Fruit fly (Drosophila melanogaster) ovary, adult (tissue): Measurements from ENCODE around the gene Ptp99A.
A peak's percentile ranks its signal among the peaks of the same experiment; 100 is the strongest.

ENCODE experiments used
- CG17801 ChIP-seq: fragments of 200-800 bp; optimal IDR thresholded peaks from 2 replicates; lab custom pipeline; 2019; ENCODE audit warnings: missing biosample characterization, mild to moderate bottlenecking, missing genetic modification characterization, moderate library complexity; ENCODE audit not compliant: partially characterized antibody

Ptp99A gene

DNA sequence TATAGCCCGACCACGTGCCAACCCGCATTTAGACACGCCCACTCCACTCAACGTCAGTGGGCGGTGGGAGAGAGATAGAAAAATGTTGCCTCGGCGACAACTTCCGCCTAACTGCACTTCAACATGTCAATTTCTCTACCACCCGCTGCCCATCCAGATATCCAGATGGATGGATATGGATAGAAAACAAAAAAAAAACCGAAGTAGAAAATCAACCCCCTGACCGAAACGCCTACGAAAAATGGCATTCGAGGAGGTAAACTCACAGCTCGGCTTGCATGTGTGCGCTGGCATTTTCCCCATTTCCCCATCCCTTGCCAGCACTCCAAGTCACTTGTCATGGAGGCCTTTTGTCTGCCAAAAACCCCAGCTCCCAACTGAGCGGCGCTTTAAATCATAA, 89.3 kb downstream of the Ptp99A start:
- TF ChIP-seq CG17801 = no peak

DNA sequence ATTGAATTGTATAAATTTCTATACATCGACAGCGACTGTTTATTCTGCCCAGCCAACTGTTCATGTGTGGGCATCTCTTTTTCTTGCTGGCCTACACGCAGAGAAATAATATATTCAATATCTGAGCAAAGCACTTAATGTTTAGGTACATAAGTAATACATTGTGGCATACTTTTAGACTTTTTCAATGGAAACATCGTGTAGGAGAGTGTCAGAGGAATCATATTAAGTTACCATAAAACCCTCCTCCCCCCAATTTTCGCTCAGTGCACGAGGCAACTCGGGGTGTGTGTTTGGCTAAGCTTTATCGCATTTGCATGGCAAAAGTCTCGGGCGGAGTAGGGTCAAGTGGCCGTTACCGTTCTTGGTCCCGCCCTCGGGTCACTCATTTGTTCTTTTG, 92.7 kb downstream of the Ptp99A start:
- TF ChIP-seq CG17801 = no peak

DNA sequence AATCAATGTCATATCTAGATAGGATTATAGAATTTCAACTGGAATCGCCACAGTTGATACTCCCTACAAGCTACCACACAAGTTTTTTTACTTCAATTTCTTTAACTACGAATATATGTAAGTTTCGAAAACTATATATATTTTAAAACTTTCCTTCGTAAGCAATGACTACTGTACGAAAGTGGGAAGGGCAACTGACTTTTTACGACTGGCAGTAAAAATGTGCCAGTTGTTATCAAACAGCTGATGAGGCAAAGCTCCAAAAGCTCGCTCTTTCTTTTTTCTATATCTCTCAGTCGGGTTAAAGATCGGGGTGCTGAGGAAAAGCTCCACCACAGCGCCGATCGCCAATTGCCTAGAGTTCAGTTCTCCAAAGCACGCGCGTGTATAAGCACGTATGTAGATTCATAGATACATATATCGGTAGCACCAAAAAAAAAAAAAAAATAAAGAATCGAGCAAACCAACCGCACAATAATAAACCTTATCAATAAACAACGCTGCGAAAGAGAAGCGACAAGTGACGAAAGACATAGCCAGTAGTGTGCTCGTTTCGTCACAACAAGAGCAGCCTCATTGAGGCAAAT, 101.6 kb downstream of the Ptp99A start:
- TF ChIP-seq CG17801 = peak; percentile 88

DNA sequence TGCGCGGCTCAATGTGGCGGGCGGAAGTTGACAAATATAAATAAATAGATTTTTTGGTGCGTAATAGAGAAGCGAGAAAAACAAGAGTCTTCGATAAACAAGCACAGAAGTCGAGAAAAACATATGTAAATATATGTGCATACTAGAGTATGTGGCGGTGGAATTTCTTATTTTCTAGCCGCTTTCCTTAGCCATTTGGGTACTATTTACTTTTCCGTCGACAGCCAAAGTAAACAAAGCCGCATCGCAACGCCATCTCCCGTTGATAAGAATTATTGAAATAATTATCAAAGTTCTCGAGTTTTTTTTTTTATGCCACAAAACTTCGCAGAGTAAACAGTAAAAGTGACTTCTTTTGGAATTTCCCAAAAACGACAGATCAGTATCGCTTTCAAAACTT, 102.5 kb downstream of the Ptp99A start:
- no peak for TF ChIP-seq CG17801

DNA sequence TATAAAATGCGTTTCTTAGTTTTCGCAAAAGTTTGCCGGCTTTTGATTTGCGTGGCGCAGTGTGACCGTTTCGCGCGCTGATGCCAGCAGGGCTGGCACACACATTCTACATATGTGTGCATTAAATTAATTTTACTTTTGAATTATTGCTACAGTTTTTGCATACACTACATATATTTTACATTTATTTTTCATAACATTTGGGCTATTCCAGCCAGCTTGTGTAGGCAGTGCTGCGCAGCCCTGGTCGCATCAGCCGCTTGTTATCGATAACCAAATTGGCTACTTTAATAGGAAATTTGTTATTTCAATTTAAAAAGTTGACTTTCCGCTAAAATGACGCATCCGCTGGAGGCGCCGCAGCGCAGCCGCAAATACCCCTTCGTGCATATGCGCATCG, 111.8 kb downstream of the Ptp99A start, which contains the start of the genes CG2321 and CG2006:
Gene CG2321, minus strand, starts transcription at position 57 of the 400 bp plus-strand sequence.
Gene CG2006, plus strand, starts transcription at position 260 of the 400 bp plus-strand sequence.
- peak; percentile 56 for TF ChIP-seq CG17801

DNA sequence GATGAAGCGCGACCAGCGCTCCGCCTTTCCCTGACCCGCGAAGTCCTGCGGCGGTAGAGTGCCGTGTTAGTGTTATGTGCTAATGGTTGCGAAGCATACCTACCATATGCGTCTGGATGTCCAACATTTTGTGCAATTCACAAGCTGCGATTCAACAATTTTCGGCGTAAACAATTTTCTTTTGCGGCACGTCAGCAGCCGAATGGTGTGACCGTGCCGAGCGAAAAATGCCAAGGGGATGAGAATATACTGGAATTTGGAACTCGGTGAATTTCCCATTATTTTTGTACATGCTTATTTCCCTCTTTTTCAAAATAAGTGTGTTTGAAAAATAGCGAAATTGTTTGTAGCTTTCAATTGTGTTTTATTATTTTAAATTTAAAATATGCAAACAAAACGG, 113.5 kb downstream of the Ptp99A start, which contains the start of gene Spase12:
Gene Spase12, minus strand, starts transcription at position 239 of the 400 bp plus-strand sequence.
- TF ChIP-seq CG17801 = peak; percentile 10

DNA sequence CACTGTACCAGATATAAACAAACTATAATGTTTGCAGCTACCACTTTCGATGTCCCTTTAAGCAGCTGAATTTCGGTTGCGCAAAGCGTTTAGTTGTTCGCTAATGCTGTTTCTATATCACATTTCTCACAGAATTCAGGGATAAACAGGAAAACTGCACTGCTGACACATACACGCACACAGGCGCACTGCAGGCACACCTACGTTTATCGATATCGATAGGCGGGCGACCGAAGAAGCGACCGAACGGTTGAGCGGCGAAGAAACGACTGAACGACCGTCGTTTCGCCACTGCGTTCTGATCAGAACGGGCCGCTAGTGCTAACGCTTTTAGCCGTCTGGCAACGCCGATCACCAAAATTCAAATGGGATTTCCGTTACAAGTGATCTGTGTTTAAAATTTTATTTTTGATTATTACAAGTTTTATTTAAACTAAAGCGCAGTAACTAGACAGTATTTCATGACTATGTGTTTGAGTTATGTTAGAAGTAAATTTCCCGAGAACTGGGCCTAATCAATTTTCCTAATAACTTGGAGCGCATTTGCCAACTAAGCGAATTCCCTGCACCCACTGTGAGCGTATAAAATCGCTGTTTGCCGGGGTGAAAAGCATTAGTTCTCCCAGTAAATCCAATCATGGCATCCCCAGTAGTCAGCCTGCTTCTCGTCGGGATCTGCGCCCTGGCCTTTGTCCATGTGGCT, 115.9 kb downstream of the Ptp99A start, which contains the start of the genes CG2310 and Diedel:
Gene CG2310, minus strand, starts transcription at position 277 of the 703 bp plus-strand sequence.
Gene Diedel, plus strand, starts transcription at position 611 of the 703 bp plus-strand sequence.
- TF ChIP-seq CG17801 = no peak

DNA sequence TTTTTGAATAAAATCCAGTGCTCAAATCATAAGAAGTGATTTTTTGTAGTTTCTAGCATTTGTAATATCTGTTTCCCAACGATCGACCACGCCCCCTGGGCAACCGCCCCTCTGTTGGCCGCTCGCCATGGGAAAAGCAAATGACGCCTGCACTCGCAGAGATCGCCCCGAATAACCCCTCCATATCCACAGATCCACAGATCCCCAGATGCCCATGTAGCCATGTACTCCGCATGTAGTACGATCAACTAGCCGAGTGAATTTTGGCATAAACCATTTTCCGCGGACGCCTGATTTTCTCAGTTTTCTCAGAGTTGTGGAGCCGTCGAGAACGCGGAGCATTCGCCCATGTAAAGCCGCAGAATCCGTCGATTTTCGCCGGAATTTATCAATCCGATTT, 117.0 kb downstream of the Ptp99A start, which contains the start of gene FipoQ:
Gene FipoQ, plus strand, starts transcription at position 301 of the 400 bp plus-strand sequence.
- TF ChIP-seq CG17801 = no peak

DNA sequence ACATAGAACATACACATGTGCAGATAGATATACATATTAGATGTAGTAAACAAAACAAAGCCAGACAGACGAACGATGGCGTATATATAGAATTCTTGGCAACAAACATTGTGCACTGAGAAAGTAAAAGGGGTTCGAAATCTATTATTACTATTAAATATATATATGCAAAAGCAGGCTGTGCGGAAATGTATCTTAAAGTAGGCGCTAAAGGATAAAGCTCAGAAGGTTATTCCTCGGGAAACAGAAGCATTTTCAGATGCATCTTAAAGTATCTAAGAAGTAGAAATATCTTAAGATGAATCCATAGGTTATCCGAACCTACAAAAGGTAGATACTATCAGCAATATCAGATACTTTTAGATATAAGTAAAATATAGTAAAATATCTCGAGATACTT, 118.4 kb downstream of the Ptp99A start:
- no peak for TF ChIP-seq CG17801

DNA sequence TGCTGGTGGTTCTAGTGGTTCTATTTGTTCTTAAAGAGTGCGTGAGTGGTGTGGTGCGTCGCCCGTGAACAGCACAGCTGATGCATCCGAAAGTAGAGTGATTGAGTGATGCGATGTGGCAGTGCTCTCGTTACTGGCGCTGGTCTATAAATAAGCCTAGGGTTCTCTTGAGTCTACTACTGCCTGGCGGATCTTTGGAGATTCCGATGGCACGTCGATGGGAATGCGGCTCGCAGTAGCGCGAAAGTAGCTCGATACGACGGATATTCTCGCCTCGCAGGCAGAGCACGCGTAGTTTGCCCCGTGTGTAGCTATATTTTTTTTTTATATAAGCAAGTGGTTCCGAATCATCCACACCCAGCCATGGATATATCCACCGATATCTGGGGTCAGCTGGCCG, 118.9 kb downstream of the Ptp99A start:
- TF ChIP-seq CG17801 = no peak

DNA sequence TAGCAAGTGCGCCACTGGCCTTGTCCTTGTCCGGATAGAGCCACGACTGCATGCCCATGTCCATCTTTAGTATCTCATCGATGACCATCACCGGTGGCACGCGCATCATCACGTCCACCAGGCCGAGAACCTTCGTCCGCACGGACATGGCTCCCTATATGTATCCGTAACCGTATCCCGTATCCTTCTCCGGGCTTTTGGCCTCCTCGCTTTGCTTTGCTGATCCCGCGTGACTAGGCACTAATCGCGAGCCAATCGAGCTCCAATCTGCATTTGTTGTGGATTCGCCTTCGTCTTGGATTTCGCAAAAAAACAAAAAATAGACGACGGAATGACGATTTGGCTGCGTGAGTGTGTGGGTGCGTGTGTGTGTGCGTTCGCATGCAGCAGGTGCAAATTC, 125.5 kb downstream of the Ptp99A start:
- TF ChIP-seq CG17801 = no peak

DNA sequence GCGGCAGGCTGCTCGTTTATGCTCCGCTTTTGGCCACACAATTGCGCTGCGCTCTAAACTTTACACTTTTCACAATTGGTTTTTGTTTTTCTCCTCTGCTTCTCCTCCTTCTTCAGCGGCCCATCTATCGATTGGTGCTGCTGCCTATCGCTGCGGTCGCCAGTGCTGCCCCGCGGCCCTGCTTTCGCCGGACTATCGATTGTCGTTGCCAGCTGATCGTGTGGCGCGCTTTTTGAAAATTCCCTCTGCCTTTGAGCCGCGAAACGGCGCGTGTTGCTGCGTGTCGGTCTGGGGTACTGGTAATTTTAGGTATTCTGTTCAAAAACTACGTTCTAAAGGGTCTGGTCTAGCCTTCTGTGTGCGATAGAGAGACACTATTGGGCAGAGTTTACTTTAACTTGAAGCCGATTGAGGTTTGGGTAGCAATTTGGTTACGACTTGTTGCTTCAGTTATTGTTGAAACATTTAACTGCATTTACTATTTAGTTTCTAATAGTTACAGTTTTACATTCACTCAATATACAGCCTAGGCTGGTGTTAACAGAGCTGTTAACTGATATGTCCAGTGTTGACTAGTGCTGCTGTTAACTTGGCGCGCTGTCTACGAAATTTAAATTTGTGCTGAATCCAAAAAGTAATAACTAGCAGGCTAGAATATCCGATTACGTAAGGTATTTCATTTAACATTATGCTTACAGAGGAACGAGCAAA, 126.1 kb downstream of the Ptp99A start, which contains the start of gene Trc8:
Gene Trc8, minus strand, starts transcription at position 392 of the 711 bp plus-strand sequence.
- TF ChIP-seq CG17801 = no peak

DNA sequence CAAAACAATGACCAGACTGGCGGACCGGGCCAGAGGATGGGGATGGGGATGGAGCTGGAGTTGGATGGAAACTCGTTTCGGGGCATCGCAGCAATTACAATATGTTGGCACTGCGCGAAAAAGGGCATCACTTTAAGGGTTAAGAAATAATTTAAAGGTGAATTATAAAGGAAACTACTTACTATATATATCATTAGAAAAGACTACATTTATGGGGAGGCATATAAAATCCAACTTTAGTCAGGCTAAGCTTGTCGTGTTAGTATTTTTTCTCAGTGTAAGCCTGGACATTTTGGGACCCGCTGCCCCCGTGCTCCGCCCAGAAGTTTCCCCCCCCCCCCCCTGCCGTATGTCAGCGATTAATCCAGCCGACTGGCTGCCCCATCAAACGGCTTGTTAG, 129.1 kb downstream of the Ptp99A start:
- TF ChIP-seq CG17801 = no peak

DNA sequence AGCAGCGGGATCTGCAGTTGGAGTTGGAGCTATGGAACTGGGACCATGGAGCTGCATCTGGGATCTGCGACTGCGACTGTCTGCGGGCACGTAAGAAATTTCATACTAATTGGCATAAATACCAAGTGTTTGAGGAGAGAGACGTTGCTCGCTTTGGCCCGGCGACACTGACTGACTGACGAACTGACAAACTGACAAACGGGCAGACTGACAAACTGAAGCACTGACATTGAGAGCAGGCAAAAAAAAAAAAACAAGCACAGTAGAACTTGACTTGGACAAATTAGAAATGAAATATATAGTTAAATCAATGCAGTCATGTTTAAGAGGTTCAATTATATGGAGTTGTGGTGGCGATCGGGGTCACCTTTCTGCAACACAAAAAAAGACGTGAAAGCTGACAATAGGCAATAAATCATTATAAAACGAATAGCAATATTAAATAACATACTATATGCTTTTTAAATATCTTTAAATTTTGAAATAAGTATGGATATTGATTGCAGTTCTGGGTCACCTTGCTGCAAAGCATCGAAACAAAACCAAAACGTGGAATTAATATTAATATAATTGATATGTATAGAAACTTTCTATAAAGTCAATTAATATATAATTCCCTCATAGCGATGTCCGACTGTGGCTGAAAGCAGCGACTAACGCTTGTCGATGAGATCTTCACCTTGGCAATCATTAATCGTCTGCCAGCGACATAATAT, 131.3 kb downstream of the Ptp99A start:
- TF ChIP-seq CG17801 = no peak

DNA sequence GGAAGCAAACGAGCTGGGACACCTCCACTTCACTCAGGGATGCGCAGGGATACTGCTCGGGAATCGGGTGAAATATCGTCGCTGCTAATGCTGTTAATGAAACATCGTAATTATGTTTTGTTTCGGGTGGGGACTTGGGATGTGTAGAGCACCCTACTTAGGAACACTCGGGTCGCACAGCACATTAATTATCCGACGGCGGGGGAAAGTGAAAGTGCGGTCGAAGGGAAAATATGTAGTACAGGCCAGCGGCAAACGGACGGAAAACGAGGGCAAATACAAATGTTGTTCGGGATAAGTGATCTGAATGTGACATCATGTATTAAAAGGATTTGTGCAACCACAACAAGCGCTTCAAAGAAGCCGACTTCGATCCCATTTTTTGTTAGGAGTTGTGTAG, 134.0 kb downstream of the Ptp99A start:
- TF ChIP-seq CG17801 = no peak

DNA sequence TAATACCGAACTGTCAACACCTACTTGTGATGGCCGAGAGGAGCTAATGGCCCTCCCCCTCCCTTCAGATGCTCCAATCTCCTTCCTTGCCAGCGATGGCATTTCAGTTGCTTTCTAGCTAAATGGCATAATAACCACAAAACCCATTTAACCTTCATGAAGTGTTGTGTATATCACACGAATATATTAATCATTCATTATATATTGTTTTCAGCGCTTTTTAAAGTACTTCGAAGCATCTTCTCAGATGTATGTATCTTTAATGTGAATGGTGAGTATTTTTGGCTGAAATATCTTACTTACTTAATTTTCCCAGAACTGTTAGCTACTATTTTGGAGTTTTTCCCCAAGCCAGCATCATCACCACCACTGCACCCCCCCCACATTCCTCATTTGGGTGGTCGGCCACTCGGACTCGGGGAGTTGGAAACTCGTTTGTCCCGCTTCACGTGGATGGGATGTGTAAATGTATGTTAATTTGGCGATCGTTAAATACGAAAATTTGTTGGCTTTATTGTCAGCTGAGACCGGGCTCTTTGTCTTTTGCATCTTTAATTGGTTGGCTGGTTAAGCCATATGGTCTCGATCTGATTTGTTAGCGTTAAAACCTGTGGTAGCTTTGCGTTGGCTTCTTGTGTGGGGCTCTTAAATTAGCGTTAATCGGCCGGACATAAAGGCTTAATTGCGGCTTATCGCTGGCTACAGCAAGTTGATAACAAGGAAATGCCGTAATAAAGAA, 135.0 kb downstream of the Ptp99A start:
- TF ChIP-seq CG17801 = no peak
